Fruit fly (Drosophila melanogaster) whole organism, larva: ENCODE results near the gene Nepl16.
"Not testable (repeated sequence)": the region's sequence is repeated elsewhere in the genome, so short reads cannot be mapped to it uniquely, and the experiment has no call there.

Experiments used
- noc ChIP-seq: fragments of 200-800 bp; sonication (Bioruptor generic); optimal IDR thresholded peaks from 3 replicates; lab custom pipeline; 2019; ENCODE audit warnings: missing biosample characterization, mild to moderate bottlenecking, missing genetic modification characterization, moderate library complexity

The Nepl16 gene

DNA sequence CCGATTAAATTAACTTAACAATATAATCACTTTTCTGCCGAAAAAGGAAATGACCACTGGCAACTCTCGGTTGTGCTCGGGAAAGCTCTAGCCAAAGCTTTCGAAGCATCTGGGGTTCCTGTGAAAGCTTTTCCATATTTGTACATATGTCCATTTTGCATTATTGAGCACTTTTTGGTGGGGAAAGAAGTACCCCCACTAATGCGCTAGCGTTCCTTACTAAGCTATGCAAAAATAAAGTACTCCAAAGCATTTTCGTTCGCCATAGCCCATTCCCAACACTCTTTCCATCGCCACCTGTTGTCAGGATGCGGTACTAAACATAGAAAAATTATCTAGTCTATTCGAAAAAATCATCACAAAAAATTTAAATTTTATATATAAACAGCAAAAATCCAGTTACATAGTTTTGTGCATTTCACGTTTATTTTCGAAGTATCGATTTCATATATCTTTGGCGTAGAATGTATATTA, at the start of gene Nepl16:
Gene Nepl16, minus strand, starts transcription at position 51 of the 474 bp plus-strand sequence.
- no peak for TF ChIP-seq noc

DNA sequence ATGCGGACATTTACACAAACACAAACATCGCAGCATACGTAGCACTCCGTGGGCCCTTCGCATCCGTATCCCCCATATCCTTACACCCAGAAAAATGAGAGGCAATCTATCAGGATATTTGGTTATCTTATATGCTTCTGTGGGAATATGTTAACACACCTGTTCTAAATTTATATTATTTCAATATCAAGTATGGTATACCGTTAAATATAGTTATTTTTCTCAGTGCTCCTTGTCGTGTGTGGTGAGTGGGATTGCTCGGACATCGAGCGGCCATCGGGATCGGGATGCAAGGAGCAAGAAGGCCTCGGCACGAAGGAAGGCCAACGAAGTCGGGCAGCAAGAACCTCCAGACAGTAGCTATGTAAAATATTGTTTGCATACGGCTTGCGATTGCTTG, 49.2 kb upstream of the Nepl16 start:
- TF ChIP-seq noc, result no peak

DNA sequence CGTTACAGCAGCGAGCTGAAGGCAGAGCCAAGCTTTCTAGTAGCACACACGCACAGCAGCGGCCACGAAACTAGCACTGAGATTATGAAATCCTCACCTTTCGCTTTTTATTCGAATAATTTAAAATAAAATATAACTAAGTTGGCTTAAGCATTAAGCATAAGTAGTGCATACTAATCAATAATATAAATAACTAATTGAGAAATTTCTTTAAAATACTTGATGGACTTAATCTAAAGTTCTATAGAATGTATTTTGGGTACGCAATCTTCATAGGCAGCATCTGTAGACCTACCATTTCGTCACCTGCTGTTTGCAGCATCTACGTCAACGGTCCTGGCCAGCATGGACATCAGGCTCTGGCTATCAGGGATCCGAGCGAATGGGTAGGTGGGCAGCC, 40.0 kb upstream of the Nepl16 start:
- no peak for TF ChIP-seq noc

DNA sequence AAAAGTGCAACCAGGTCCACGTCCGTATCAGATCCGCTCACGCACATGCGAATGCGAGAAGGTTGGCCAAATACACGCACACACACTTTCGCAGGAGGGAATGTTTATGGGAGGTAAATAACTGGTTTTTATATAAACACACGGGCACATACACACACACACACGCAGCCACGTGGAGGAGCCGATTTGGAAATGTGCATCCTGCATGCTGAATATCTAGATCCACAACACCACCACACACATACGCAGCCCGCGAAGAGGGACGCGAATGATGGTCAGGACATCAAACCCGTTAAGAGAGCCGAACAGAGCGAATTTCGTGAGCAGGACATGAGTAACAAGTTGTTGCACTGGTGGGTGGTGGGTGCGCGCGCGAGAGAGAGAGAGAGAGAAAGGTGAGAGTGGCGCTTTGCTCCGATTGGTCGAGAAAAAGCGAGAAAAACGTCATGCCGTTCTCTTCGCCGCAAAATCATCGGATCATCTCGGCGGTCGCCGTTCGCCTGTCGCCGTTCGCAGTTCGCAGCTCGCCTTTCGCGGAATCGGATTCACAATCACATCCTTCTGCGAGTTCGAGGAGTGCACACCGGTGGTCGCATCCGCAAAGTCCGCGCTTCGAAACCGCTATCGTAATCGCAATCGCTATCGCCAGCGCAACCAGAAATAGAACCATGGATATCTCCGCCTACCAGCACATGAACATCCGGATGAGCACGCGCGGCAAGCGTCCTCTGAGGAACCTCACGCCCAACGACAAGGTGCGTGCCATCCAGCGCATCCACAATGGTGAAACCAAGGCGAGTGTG, 25.4 kb upstream of the Nepl16 start, which contains the start of gene danr:
Gene danr, plus strand, starts transcription at position 508 of the 803 bp plus-strand sequence.
- TF ChIP-seq noc, result no peak

DNA sequence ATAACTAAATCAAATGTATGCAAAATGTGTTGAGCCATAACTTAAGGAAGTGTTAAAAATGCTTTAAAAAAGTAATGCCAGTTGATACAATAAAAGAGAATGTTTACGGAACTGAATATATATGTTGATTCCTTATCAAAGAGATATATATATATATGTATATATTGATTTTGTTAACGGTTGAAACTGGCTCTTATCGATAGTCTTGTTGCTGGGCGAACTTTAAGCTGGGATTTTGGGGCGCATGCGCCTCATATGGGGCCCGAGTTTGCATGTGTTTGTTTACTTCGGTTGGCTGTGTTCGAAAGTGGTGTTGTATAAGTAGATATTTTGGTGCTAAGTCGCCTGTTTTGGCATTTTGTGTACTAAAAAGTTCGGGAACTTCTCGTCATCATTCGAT, 18.7 kb upstream of the Nepl16 start, which contains the start of gene Bili:
Gene Bili, plus strand, starts transcription at position 265 of the 400 bp plus-strand sequence.
- not testable (repeated sequence) for TF ChIP-seq noc

DNA sequence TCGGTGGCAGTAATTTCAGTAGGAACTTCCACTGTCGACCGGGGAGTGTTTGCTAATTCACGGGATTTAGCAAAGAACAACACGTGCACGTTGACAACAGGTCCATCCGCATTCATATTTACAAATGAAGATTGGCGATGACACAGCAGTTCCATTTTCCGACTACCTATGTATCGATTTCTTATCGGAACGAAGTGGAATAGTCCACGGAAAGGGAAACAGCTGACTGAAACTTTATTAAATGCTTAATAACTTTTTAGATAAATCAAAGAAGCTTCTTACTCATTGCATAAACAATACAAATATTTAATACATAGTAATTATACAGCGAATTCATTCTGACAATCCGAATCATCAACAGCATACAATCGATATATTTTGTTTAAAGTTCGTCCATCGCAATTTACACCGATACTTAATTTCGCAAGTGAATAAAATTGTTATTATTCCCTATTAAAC, 14.9 kb upstream of the Nepl16 start, which contains the start of the genes Mocs2A, Mocs2B and Clbn:
Gene Mocs2A, minus strand, starts transcription at position 129 of the 459 bp plus-strand sequence.
Gene Mocs2B, minus strand, starts transcription at position 129 of the 459 bp plus-strand sequence.
Gene Clbn, plus strand, starts transcription at position 272 of the 459 bp plus-strand sequence.
- no peak for TF ChIP-seq noc

DNA sequence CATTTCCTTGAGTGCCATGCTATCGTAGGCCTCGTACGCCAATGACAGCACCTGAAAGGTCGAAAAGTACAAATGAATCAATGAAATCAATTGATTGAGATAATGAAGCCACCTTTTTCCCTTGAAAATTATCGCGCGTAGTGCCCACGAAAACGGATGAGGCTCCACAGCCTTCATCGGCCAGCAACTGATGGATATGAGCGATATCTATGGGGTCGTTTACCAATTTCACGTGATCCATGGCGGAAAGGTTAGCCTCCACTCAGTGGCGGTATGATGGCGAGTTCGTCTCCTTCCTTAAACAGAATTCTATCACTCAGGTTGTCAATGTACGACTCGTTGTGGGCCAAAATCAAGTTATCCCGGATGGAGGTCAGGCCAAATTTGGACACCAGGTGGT, 14.5 kb upstream of the Nepl16 start:
- no peak for TF ChIP-seq noc

DNA sequence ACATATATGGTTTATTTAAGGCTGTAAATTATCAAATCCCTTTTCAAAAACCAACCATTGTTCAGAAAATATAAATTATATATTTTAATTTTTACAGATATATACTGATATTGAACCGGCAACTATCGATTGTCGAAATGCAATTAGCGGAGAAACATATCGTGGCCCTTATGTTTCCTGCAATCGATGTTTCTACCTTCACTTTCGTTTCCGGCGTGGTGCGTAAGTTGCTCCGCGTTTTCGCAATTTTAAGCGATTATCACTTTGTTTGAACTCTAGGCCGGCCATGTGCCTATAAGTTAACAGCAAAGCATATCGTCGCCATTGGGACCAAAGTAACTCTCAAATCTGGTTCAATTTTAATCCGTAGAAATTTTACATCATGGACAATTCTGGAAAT, 10.9 kb upstream of the Nepl16 start, which contains the start of gene vig2:
Gene vig2, plus strand, starts transcription at position 112 of the 400 bp plus-strand sequence.
- not testable (repeated sequence) for TF ChIP-seq noc

DNA sequence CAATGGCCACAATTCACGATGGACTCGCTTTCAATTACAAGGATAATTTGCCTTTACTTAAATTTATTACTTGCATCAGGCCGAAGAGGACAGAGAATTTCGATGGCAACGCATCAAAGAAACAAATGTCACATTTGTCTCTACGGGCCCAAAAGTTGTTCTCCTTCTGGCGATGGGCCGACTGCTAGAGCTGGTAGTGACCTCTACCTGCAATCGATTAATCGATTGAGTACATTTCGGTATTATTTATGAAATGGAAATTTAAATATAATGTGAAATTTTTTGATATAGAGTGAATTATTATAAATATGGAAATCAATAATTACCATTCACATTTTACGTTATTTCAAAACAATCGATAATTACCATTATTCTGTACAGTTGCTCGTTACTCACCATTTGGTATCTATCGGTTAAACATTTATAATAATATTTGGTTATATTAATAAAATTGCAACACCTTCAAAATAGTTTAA, 10.5 kb upstream of the Nepl16 start, which contains the start of the genes CG31510 and TTLL5:
Gene CG31510, minus strand, starts transcription at position 185 of the 476 bp plus-strand sequence.
Gene TTLL5, minus strand, starts transcription at position 185 of the 476 bp plus-strand sequence.
- no peak for TF ChIP-seq noc

DNA sequence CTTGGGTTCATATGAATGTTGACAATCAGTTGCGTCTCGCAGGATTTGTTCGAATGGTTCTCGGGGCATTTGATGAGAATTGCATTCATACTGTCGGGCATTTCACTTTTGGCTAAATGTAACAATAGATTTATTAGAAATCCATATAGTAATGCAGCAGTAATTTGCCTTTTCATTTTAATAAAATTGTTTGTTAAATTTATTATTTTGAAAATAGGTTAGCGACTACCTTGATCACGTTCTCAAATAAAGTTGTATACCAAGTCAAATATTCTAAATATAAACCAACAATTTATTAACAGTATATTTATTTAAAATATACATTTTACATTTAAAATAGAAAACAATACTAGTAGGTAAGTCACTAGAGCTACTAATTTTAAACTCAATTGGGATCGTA, 3.4 kb downstream of the Nepl16 start, which contains the start of gene CG34027:
Gene CG34027, minus strand, starts transcription at position 101 of the 400 bp plus-strand sequence.
- no peak for TF ChIP-seq noc

DNA sequence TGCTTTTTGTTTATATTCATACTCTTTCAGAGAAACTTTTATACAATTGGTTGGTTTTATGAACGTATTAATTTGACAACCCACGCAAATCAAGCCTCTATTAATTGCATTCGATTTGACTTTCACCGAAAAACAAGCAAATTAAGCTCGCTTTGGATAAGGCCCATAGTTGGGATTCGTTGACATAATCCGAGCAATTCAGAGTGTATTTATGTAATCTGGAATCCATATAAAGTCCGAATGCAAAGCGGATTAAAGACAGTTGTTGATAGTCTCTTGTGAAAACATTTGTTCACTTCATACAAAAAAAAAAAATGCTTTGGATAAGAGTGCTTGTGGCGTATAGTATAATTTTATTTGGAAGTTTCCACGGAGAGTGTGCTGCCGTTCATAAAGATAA, 10.1 kb downstream of the Nepl16 start, which contains the start of gene CG45095:
Gene CG45095, plus strand, starts transcription at position 301 of the 400 bp plus-strand sequence.
- TF ChIP-seq noc, result no peak

DNA sequence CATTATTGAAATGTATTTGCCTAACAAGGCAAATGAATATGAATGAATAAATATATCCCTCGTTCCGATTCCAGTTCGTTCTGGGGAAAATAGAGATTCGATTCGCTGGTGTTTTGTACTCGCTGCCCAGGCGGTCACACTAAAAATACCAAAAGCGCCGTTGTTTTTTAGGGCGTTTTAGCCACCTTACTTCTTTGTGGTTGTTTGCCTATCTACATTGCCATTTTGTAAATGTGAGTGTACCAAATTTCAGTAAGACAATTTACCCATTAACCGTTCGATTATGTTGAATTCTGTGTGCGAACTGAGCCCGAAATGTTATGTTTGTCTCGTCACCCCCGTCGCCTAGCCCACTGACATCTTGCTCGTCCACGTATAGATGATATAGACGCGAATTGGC, 14.8 kb downstream of the Nepl16 start, which contains the start of the genes CG33095 and CG33096:
Gene CG33095, plus strand, starts transcription at position 187 of the 400 bp plus-strand sequence.
Gene CG33096, plus strand, starts transcription at position 187 of the 400 bp plus-strand sequence.
- TF ChIP-seq noc, result no peak

DNA sequence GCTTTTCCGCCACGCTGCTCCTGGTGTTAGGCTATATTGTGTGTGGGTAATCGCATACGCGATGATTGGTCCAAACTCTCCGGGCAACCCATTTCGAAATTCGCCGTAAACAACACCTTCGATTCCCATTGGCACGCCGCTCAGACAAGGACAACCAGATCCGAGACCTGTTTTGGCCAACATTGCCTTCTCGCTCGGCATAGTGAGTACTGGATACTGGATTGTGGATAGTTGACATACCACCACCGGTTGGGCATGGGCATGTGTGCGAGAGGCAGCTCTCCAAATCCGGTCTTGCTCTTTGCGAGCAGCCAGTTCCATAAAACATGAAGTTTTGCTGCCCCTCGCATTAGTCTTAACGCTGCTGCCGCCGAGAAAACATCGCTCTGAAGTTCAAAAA, 17.7 kb downstream of the Nepl16 start, which contains the start of gene fd96Cb:
Gene fd96Cb, plus strand, starts transcription at position 374 of the 400 bp plus-strand sequence.
- no peak for TF ChIP-seq noc

DNA sequence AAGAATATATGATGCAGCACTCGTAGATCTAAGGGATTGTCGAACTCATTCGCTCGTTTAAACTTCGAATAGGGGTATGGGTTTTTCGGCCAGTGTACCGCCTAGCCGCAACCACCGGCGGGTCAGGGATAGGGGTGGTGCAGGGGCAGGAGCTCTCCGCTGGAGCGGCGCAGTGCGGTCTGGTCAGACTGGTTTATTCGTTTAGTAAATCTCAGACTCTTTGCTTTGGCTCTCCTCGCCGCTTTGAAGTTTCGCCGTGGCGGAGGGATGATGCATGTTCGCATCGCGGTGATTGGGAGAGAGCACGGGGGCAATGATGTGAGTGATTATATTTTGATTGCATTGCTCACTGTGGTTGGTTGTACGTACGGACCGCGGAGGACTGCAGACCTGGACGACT, 30.0 kb downstream of the Nepl16 start, which contains the start of gene fd96Ca:
Gene fd96Ca, plus strand, starts transcription at position 337 of the 400 bp plus-strand sequence.
- no peak for TF ChIP-seq noc

DNA sequence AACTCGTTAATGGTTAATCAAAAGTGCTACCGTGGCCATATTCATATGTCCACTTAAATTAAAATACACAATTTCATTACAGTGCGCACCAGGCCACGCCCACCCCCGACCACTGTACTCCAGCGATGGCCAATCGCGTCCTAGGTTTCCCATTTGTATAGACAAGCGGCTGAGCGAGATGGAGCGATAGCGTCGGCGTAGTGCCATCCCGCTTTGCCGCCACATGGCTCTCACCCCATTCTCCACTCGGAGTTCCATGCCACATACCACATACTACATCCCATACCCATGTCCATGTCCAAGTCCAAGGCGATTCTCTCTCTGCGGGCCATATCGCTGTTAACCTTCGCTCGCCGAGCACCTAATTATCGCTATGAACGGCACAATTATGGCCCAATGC, 31.9 kb downstream of the Nepl16 start:
- TF ChIP-seq noc, result no peak

DNA sequence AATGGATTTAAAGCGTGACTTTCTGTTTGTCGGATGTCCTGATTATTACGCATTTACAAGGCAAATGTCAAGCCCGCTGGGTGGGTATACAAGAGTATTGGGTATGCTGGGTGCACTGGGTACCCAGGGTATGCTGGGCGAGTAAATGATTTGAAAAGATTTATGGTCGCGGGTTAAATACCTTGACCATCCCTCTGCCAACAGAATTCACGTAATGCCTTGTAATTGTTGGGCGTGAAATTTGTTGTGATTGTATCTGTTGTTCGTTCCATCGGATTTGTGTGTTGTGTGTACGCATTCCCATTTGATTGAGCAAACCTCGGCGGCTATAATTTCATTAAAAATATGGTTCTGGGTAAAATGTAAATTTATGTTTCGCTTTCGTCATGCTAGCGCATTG, 33.7 kb downstream of the Nepl16 start:
- no peak for TF ChIP-seq noc
